Worm (Caenorhabditis elegans) whole organism, young adult: ENCODE results near the gene ssna-1.

Experiments used
- B0019.2 ChIP-seq: fragments of 200-800 bp; sonication (Bioruptor generic); conservative IDR thresholded peaks from 2 replicates; pipeline ENCODE4 v1.3.6; 2022; ENCODE audit warnings: missing genetic modification reagents, missing genetic modification characterization, missing compliant biosample characterization
- F22D6.2 ChIP-seq: sonication (generic microtip); optimal IDR thresholded peaks from 2 replicates; lab custom pipeline; 2016; ENCODE audit warnings: mild to moderate bottlenecking, missing genetic modification characterization, missing compliant biosample characterization
- F39B2.1 ChIP-seq: fragments of 200-800 bp; sonication (Bioruptor generic); IDR thresholded peaks from 2 replicates; pipeline ENCODE4 v1.3.6; 2022; ENCODE audit warnings: missing genetic modification reagents, missing genetic modification characterization, missing compliant biosample characterization
- F49E8.2 ChIP-seq: sonication (generic microtip); optimal IDR thresholded peaks from 3 replicates; lab custom pipeline; 2017; ENCODE audit warnings: missing genetic modification characterization, mild to moderate bottlenecking, missing compliant biosample characterization, antibody characterized with exemption, moderate library complexity; ENCODE audit not compliant: insufficient read depth
- F57A8.1 ChIP-seq: fragments of 200-800 bp; sonication (Bioruptor generic); optimal IDR thresholded peaks from 2 replicates; lab custom pipeline; 2018; ENCODE audit warnings: mild to moderate bottlenecking, missing genetic modification characterization, moderate library complexity, missing compliant biosample characterization
- F57C9.4 ChIP-seq: sonication (generic microtip); optimal IDR thresholded peaks from 2 replicates; lab custom pipeline; 2017; ENCODE audit warnings: mild to moderate bottlenecking, missing genetic modification characterization, missing compliant biosample characterization
- K11D2.4 ChIP-seq: fragments of 200-800 bp; sonication (Bioruptor generic); IDR thresholded peaks from 2 replicates; pipeline ENCODE4 v1.3.6; 2022; ENCODE audit warnings: missing genetic modification reagents, missing genetic modification characterization, missing compliant biosample characterization
- K12H6.12 ChIP-seq: fragments of 200-800 bp; sonication (Bioruptor generic); optimal IDR thresholded peaks from 2 replicates; lab custom pipeline; 2018; ENCODE audit warnings: mild to moderate bottlenecking, missing genetic modification characterization, missing compliant biosample characterization
- Y56A3A.18 ChIP-seq: fragments of 200-800 bp; sonication (Bioruptor generic); IDR thresholded peaks from 2 replicates; pipeline ENCODE4 v1.3.6; 2022; ENCODE audit warnings: missing genetic modification reagents, missing genetic modification characterization, missing compliant biosample characterization
- aptf-2 ChIP-seq: fragments of 200-800 bp; sonication (Bioruptor generic); conservative IDR thresholded peaks from 2 replicates; pipeline ENCODE4 v1.3.6; 2022; ENCODE audit warnings: missing genetic modification reagents, missing genetic modification characterization, missing compliant biosample characterization
- athp-1 ChIP-seq: sonication (generic microtip); optimal IDR thresholded peaks from 2 replicates; lab custom pipeline; 2017; ENCODE audit warnings: mild to moderate bottlenecking, missing genetic modification characterization, missing compliant biosample characterization
- attf-5 ChIP-seq: fragments of 200-800 bp; sonication (Bioruptor generic); optimal IDR thresholded peaks from 2 replicates; lab custom pipeline; 2018; ENCODE audit warnings: mild to moderate bottlenecking, missing genetic modification characterization, missing compliant biosample characterization
- cebp-1 ChIP-seq, 2 experiments: fragments of 200-800 bp in 1 of 2; sonication (Bioruptor generic) in 1 of 2; sonication (generic microtip) in 1 of 2; IDR thresholded peaks in 1 of 2; optimal IDR thresholded peaks in 1 of 2; 2 replicates each; pipeline versions ENCODE4 v1.3.6 to Lab custom; 2017 to 2022; ENCODE audit warnings: missing compliant biosample characterization in 2 of 2, missing genetic modification characterization in 2 of 2, mild to moderate bottlenecking in 1 of 2, missing genetic modification reagents in 1 of 2, moderate library complexity in 1 of 2
- ceh-100 ChIP-seq: fragments of 200-800 bp; sonication (Bioruptor generic); IDR thresholded peaks from 2 replicates; pipeline ENCODE4 v1.3.6; 2022; ENCODE audit warnings: missing genetic modification reagents, missing genetic modification characterization, missing compliant biosample characterization
- ceh-27 ChIP-seq: fragments of 200-800 bp; sonication (Bioruptor generic); optimal IDR thresholded peaks from 2 replicates; lab custom pipeline; 2018; ENCODE audit warnings: mild to moderate bottlenecking, missing genetic modification characterization, moderate library complexity, missing compliant biosample characterization
- dox-1 ChIP-seq: fragments of 200-800 bp; sonication (Bioruptor generic); IDR thresholded peaks from 2 replicates; pipeline ENCODE4 v1.3.6; 2022; ENCODE audit warnings: missing genetic modification reagents, missing genetic modification characterization, missing compliant biosample characterization
- egrh-3 ChIP-seq: fragments of 200-800 bp; sonication (Bioruptor generic); IDR thresholded peaks from 2 replicates; pipeline ENCODE4 v1.3.6; 2022; ENCODE audit warnings: missing genetic modification reagents, missing genetic modification characterization, missing compliant biosample characterization
- gei-17 ChIP-seq: fragments of 200-800 bp; sonication (Bioruptor generic); optimal IDR thresholded peaks from 2 replicates; lab custom pipeline; 2018; ENCODE audit warnings: mild to moderate bottlenecking, missing genetic modification characterization, missing compliant biosample characterization
- hmg-20 ChIP-seq: fragments of 200-800 bp; sonication (Bioruptor generic); IDR thresholded peaks from 2 replicates; pipeline ENCODE4 v1.3.6; 2022; ENCODE audit warnings: missing genetic modification reagents, missing genetic modification characterization, missing compliant biosample characterization
- let-607 ChIP-seq, 2 experiments: fragments of 200-800 bp in 1 of 2; sonication (Bioruptor generic) in 1 of 2; sonication (generic microtip) in 1 of 2; optimal IDR thresholded peaks; 2 replicates each; lab custom pipeline; 2016 to 2018; ENCODE audit warnings: mild to moderate bottlenecking in 2 of 2, missing compliant biosample characterization in 2 of 2, missing genetic modification characterization in 2 of 2, moderate library complexity in 2 of 2, missing genotype in 1 of 2
- lin-26 ChIP-seq: fragments of 200-800 bp; sonication (Bioruptor generic); IDR thresholded peaks from 2 replicates; pipeline ENCODE4 v1.3.6; 2022; ENCODE audit warnings: missing genetic modification reagents, missing genetic modification characterization, missing compliant biosample characterization
- lin-35 ChIP-seq, 3 experiments: fragments of 150-350 bp in 2 of 3; sonication (generic microtip) in 1 of 3; optimal IDR thresholded peaks; 2 replicates each; lab custom pipeline; 2014 to 2018; ENCODE audit warnings: missing biosample characterization in 3 of 3, missing genetic modification characterization in 3 of 3, missing genetic modification reagents in 3 of 3
- lin-40 ChIP-seq: sonication (generic microtip); optimal IDR thresholded peaks from 2 replicates; lab custom pipeline; 2016; ENCODE audit warnings: missing genetic modification characterization, mild to moderate bottlenecking, missing compliant biosample characterization, missing genotype, missing genetic modification reagents
- lin-54 ChIP-seq: fragments of 200-800 bp; sonication (Bioruptor generic); optimal IDR thresholded peaks from 2 replicates; lab custom pipeline; 2018; ENCODE audit warnings: mild to moderate bottlenecking, missing genetic modification characterization, missing compliant biosample characterization
- lir-1 ChIP-seq: fragments of 200-800 bp; sonication (Bioruptor generic); conservative IDR thresholded peaks from 2 replicates; pipeline ENCODE4 v1.3.6; 2022; ENCODE audit warnings: missing genetic modification reagents, missing genetic modification characterization, missing compliant biosample characterization
- lsy-27 ChIP-seq: sonication (generic microtip); optimal IDR thresholded peaks from 2 replicates; lab custom pipeline; 2017; ENCODE audit warnings: missing genetic modification characterization, mild to moderate bottlenecking, missing compliant biosample characterization, antibody characterized with exemption, missing genotype, borderline replicate concordance; ENCODE audit not compliant: insufficient read depth
- madf-10 ChIP-seq: sonication (generic microtip); optimal IDR thresholded peaks from 2 replicates; lab custom pipeline; 2016; ENCODE audit warnings: mild to moderate bottlenecking, missing genetic modification characterization, missing compliant biosample characterization
- madf-8 ChIP-seq: fragments of 200-800 bp; sonication (Bioruptor generic); conservative IDR thresholded peaks from 2 replicates; pipeline ENCODE4 v1.3.6; 2022; ENCODE audit warnings: missing genetic modification reagents, missing genetic modification characterization, missing compliant biosample characterization
- mcd-1 ChIP-seq: fragments of 200-800 bp; sonication (Bioruptor generic); IDR thresholded peaks from 2 replicates; pipeline ENCODE4 v1.3.6; 2022; ENCODE audit warnings: missing genetic modification reagents, missing genetic modification characterization, missing compliant biosample characterization
- nhr-179 ChIP-seq: sonication (generic microtip); optimal IDR thresholded peaks from 2 replicates; lab custom pipeline; 2016; ENCODE audit warnings: mild to moderate bottlenecking, missing genetic modification characterization, missing compliant biosample characterization
- nhr-80 ChIP-seq: sonication (generic microtip); optimal IDR thresholded peaks from 2 replicates; lab custom pipeline; 2016; ENCODE audit warnings: missing genetic modification characterization, missing compliant biosample characterization
- nhr-90 ChIP-seq: sonication (generic microtip); optimal IDR thresholded peaks from 2 replicates; lab custom pipeline; 2016; ENCODE audit warnings: missing genotype, mild to moderate bottlenecking, missing genetic modification characterization, missing compliant biosample characterization
- pbrm-1 ChIP-seq: fragments of 200-800 bp; sonication (Bioruptor generic); IDR thresholded peaks from 2 replicates; pipeline ENCODE4 v1.3.6; 2022; ENCODE audit warnings: missing genetic modification reagents, missing genetic modification characterization, missing compliant biosample characterization
- rec-8 ChIP-seq, 2 experiments: sonication (generic microtip); optimal IDR thresholded peaks; 2 replicates each; lab custom pipeline; 2016; ENCODE audit warnings: mild to moderate bottlenecking in 2 of 2, missing genetic modification characterization in 2 of 2, missing genetic modification reagents in 2 of 2, missing genotype in 2 of 2, missing biosample characterization in 1 of 2, missing compliant biosample characterization in 1 of 2, moderate library complexity in 1 of 2
- sdz-38 ChIP-seq: sonication (generic microtip); optimal IDR thresholded peaks from 2 replicates; lab custom pipeline; 2016; ENCODE audit warnings: missing genotype, missing genetic modification characterization, missing compliant biosample characterization
- snpc-4 ChIP-seq, 5 experiments: fragments of 150-350 bp in 1 of 5; sonication (generic microtip) in 4 of 5; optimal IDR thresholded peaks; 2 replicates each; lab custom pipeline; 2014 to 2018; ENCODE audit warnings: missing genetic modification characterization in 5 of 5, missing biosample characterization in 3 of 5, antibody characterized with exemption in 2 of 5, mild to moderate bottlenecking in 2 of 5, missing compliant biosample characterization in 2 of 5, missing genotype in 2 of 5, moderate library complexity in 2 of 5, missing genetic modification reagents in 1 of 5
- tbp1 ChIP-seq: fragments of 200-800 bp; sonication (Bioruptor generic); optimal IDR thresholded peaks from 2 replicates; lab custom pipeline; 2018; ENCODE audit warnings: mild to moderate bottlenecking, missing genetic modification characterization, missing compliant biosample characterization
- tbx-9 ChIP-seq: sonication (generic microtip); optimal IDR thresholded peaks from 2 replicates; lab custom pipeline; 2016; ENCODE audit warnings: borderline replicate concordance, missing genetic modification characterization, inconsistent platforms, missing compliant biosample characterization
- ztf-18 ChIP-seq: sonication (generic microtip); optimal IDR thresholded peaks from 2 replicates; lab custom pipeline; 2016; ENCODE audit warnings: missing genotype, mild to moderate bottlenecking, missing genetic modification characterization, missing compliant biosample characterization
- ztf-28 ChIP-seq: fragments of 200-800 bp; sonication (Bioruptor generic); IDR thresholded peaks from 2 replicates; pipeline ENCODE4 v1.3.6; 2022; ENCODE audit warnings: missing genetic modification reagents, missing genetic modification characterization, missing compliant biosample characterization
- ztf-6 ChIP-seq: fragments of 200-800 bp; sonication (Bioruptor generic); IDR thresholded peaks from 2 replicates; pipeline ENCODE4 v1.3.6; 2022; ENCODE audit warnings: missing genetic modification reagents, missing genetic modification characterization, missing compliant biosample characterization

Gene ssna-1

DNA sequence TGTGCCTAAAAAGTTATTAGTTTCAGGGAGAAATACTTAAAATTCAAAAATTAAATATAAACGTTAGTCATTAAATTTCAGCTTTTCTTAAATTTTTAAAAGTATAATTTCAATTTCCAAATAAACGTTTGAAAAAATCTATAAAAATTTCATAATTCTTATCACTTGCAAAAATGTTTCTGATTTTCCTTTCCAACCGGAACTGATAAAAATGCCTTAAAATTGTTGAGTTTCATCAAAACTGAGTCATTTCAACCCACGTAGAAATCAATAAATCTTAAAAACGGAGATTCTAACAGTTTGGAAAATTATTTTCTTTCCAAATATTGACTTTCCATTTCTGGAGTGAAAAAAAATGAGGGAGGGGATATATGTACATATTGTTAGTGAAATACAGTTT lies 21.0 kb downstream of the ssna-1 start:
- TF ChIP-seq tbp1 (GFP tag; lab: Kevin White, UChicago) (no peak), nhr-80 (tag; lab: Kevin White, UChicago) (peak; percentile 19), tbx-9 (tag; lab: Kevin White, UChicago) (no peak), Y56A3A.18 (GFP tag; lab: Robert Waterston, UW) (no peak)
- TF ChIP-seq, all 124 proteins: peak for 1

ce11 chrIV:409935-410334 lies 22.1 kb downstream of the ssna-1 start, which contains the start of gene kgb-1:
Gene kgb-1, minus strand, starts transcription at chrIV:410035.
- TF ChIP-seq tbp1 (GFP tag; lab: Kevin White, UChicago): no peak
- no peak for TF ChIP-seq gei-17 (GFP tag; lab: Kevin White, UChicago)
- no peak for TF ChIP-seq lin-54 (GFP tag; lab: Kevin White, UChicago)
- TF ChIP-seq mcd-1 (GFP tag; lab: Robert Waterston, UW): no peak
- no peak for TF ChIP-seq B0019.2 (GFP tag; lab: Robert Waterston, UW)
- TF ChIP-seq ztf-6 (GFP tag; lab: Robert Waterston, UW): no peak
- TF ChIP-seq ztf-28 (GFP tag; lab: Robert Waterston, UW): no peak
- TF ChIP-seq lin-26: no peak
- TF ChIP-seq hmg-20 (GFP tag; lab: Robert Waterston, UW): no peak
- no peak for TF ChIP-seq F57A8.1 (GFP tag; lab: Kevin White, UChicago)
- no peak for TF ChIP-seq ceh-100 (GFP tag; lab: Robert Waterston, UW)
- no peak for TF ChIP-seq cebp-1 (GFP tag; IDR thresholded peaks at IDR 0.05; lab: Robert Waterston, UW)
- TF ChIP-seq cebp-1 (tag; optimal IDR thresholded peaks at IDR 0.05; lab: Kevin White, UChicago): no peak
- TF ChIP-seq ceh-27 (GFP tag; lab: Kevin White, UChicago): no peak
- no peak for TF ChIP-seq F49E8.2 (tag; lab: Kevin White, UChicago)
- TF ChIP-seq rec-8 (tag; optimal IDR thresholded peaks at IDR 0.05; lab: Kevin White, UChicago): no peak

ce11 chrIV:410420-410891 lies 22.6 kb downstream of the ssna-1 start, which contains the start of gene T07A9.12:
Gene T07A9.12, plus strand, starts transcription at chrIV:410867.
- TF ChIP-seq F39B2.1 (GFP tag; lab: Robert Waterston, UW): no peak
- TF ChIP-seq lsy-27 (tag; lab: Kevin White, UChicago): no peak
- no peak for TF ChIP-seq F57A8.1 (GFP tag; lab: Kevin White, UChicago)
- TF ChIP-seq K12H6.12 (tag; lab: Kevin White, UChicago): peak; percentile 75
- TF ChIP-seq lir-1 (GFP tag; lab: Robert Waterston, UW): no peak
- no peak for TF ChIP-seq dox-1 (GFP tag; lab: Robert Waterston, UW)
- TF ChIP-seq cebp-1 (GFP tag; IDR thresholded peaks at IDR 0.05; lab: Robert Waterston, UW): no peak
- TF ChIP-seq cebp-1 (tag; optimal IDR thresholded peaks at IDR 0.05; lab: Kevin White, UChicago): peak; percentile 67
- TF ChIP-seq K11D2.4 (GFP tag; lab: Robert Waterston, UW): 0 out of 2 replicates have a peak, but pooled peaks have one; percentile 13
- TF ChIP-seq ztf-18 (tag; lab: Kevin White, UChicago): no peak
- no peak for TF ChIP-seq nhr-90
- no peak for TF ChIP-seq athp-1 (tag; lab: Kevin White, UChicago)
- TF ChIP-seq nhr-80 (tag; lab: Kevin White, UChicago): peak; percentile 45
- TF ChIP-seq let-607 (tag; optimal IDR thresholded peaks at IDR 0.05; lab: Kevin White, UChicago): peak in 1 of 2 experiments; percentile 32
- TF ChIP-seq lin-54 (GFP tag; lab: Kevin White, UChicago): peak; percentile 2
- TF ChIP-seq lin-35 (GFP tag; optimal IDR thresholded peaks at IDR 0.05; lab: Kevin White, UChicago): peak in 1 of 3 experiments; percentile 39
- peak; percentile 72 for TF ChIP-seq lin-40
- TF ChIP-seq ceh-100 (GFP tag; lab: Robert Waterston, UW): peak; percentile 90
- peak; percentile 83 for TF ChIP-seq attf-5 (GFP tag; lab: Kevin White, UChicago)
- no peak for TF ChIP-seq F57C9.4
- no peak for TF ChIP-seq sdz-38 (tag; lab: Kevin White, UChicago)
- peak; percentile 45 for TF ChIP-seq mcd-1 (GFP tag; lab: Robert Waterston, UW)
- TF ChIP-seq snpc-4 (GFP tag; optimal IDR thresholded peaks at IDR 0.05; lab: Kevin White, UChicago): no peak
- peak in 1 of 4 experiments; percentile 34 for TF ChIP-seq snpc-4 (tag; optimal IDR thresholded peaks at IDR 0.05; lab: Kevin White, UChicago)
- no peak for TF ChIP-seq pbrm-1
- peak; percentile 21; the same call in 1 of the 2 replicates for TF ChIP-seq egrh-3 (GFP tag; lab: Robert Waterston, UW)
- TF ChIP-seq madf-8 (GFP tag; lab: Robert Waterston, UW): no peak
- TF ChIP-seq madf-10 (tag; lab: Kevin White, UChicago): peak; percentile 32
- TF ChIP-seq aptf-2 (GFP tag; lab: Robert Waterston, UW): no peak
- no peak for TF ChIP-seq nhr-179 (tag; lab: Kevin White, UChicago)
- TF ChIP-seq F22D6.2: no peak
- TF ChIP-seq tbp1 (GFP tag; lab: Kevin White, UChicago): no peak
